Fruit fly (Drosophila melanogaster): ENCODE data around the gene mthl11.

mthl11 gene

DNA sequence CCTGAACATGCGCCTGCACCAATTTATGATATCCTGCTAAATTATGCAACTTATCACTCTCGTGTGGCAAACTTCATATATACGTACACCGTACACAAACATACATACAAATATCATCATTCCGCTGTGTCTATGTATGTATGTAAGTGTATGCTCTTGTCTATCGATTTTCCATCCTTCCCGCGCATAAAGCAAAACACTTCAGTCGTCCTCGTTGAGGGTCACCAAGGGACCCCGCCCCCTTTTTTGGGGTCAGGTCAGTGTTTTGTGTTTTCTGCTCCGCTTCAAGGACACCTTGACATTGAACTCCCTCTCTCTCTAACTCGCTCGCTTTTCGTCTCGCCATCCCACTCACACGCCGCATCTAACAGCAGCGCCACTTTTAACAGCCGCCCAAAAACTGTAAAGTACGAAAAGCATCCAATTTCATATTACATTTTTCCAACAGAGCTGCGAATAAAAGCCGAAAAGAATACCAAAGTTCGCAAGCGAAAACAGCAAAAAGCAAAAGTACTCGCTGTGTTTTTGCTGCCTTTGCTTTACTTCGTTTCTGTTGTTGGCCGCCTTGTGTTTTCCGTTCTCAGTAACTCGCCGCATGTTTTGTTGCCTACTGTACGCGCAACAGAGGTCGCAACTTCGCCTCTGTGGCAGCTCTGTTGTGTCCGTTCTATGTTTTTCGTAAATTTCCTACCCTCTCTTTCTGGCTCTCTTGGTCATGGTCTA lies 44.8 kb upstream of the mthl11 start:
- TF ChIP-seq svp (GFP tag), result peak; percentile 46
- TF ChIP-seq Ets96B (tag; optimal IDR thresholded peaks at IDR 0.05), result no peak

DNA sequence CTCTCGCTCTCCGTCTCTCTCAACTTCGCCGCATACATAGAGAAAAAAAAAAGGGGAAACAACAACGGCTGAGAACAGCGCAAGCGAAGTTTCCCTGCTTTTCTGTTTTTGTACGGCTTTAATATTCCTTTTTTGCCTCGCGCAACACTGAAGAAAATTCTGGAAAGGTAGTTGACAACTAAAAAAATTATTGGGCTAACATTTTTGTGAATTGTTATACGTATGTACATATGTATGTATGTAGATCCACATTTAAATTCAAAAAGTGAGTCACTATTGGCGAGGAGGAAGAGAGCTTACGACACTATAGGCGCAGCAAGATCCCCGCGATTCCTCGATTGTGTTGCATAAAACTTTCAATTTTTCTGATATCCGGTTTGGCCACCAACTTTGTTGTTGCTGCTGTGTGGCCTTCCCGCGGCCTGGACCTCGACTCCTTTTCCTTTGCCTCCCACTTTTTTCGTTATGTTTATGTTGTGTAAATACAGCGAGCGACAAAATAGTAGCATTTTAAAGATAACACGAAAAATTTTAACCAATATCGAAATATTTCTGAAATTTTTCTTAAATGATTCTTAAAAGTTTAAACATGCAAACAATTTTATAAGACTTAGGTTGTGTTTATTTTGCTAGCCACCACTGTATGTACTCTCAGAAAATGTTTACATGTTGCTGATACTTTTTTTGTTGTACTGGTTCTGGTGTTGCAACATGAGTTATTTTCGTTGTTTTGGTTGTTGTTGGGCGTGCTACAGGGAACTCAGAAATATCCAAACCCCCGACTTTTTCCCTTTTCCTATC lies 44.1 kb upstream of the mthl11 start:
- TF ChIP-seq Ets96B (tag; optimal IDR thresholded peaks at IDR 0.05) (peak; percentile 89), CG11762 (GFP tag; optimal IDR thresholded peaks at IDR 0.05; ENCODE audit: insufficient read depth) (peak; percentile 83), CG31627 (GFP tag; optimal IDR thresholded peaks at IDR 0.05) (peak; percentile 92), CG32006 (GFP tag; optimal IDR thresholded peaks at IDR 0.05) (peak; percentile 92), topi (GFP tag; optimal IDR thresholded peaks at IDR 0.05) (peak; percentile 94), CG7368 (GFP tag; optimal IDR thresholded peaks at IDR 0.05) (peak; percentile 93), lz (GFP tag; optimal IDR thresholded peaks at IDR 0.05) (peak; percentile 94), CG6854 (GFP tag; optimal IDR thresholded peaks at IDR 0.05) (peak; percentile 90), Blimp-1 (GFP tag; optimal IDR thresholded peaks at IDR 0.05) (peak; percentile 98), eg (GFP tag; IDR thresholded peaks at IDR 0.05) (no peak), dsx (GFP tag; optimal IDR thresholded peaks at IDR 0.05; ENCODE audit: poor library complexity, severe bottlenecking) (peak; percentile 95), Smox (GFP tag; optimal IDR thresholded peaks at IDR 0.05) (peak; percentile 95), CG4318 (GFP tag; optimal IDR thresholded peaks at IDR 0.05) (peak; percentile 76), CG8632 (GFP tag; optimal IDR thresholded peaks at IDR 0.05) (peak; percentile 90), dac (GFP tag; optimal IDR thresholded peaks at IDR 0.05) (peak; percentile 41), CG3919 (GFP tag; optimal IDR thresholded peaks at IDR 0.05) (peak; percentile 94), Hr4 (GFP tag; optimal IDR thresholded peaks at IDR 0.05) (peak; percentile 93), CG6276 (GFP tag; optimal IDR thresholded peaks at IDR 0.05) (peak; percentile 92), CG6163 (GFP tag; IDR thresholded peaks at IDR 0.05) (no peak), net (GFP tag; optimal IDR thresholded peaks at IDR 0.05) (peak; percentile 92), CG6792 (GFP tag; optimal IDR thresholded peaks at IDR 0.05) (peak; percentile 93), Eip93F (GFP tag; optimal IDR thresholded peaks at IDR 0.05) (no peak), CG9139 (GFP tag; optimal IDR thresholded peaks at IDR 0.05) (peak; percentile 81), fd85E (GFP tag; optimal IDR thresholded peaks at IDR 0.05) (peak; percentile 83), Sox14 (GFP tag; optimal IDR thresholded peaks at IDR 0.05) (peak; percentile 94), svp (GFP tag) (peak; percentile 98), CG11902 (GFP tag; optimal IDR thresholded peaks at IDR 0.05) (peak; percentile 80), acj6 (GFP tag; optimal IDR thresholded peaks at IDR 0.05) (peak; percentile 92), pdm3 (GFP tag; optimal IDR thresholded peaks at IDR 0.05) (peak; percentile 92), CG3032 (tag; optimal IDR thresholded peaks at IDR 0.05) (peak; percentile 89), CG8119 (GFP tag; IDR thresholded peaks at IDR 0.05) (no peak), CG8319 (GFP tag; optimal IDR thresholded peaks at IDR 0.05) (peak; percentile 81), Hr39 (GFP tag; optimal IDR thresholded peaks at IDR 0.05) (peak; percentile 93), Sox15 (GFP tag; optimal IDR thresholded peaks at IDR 0.05) (peak; percentile 73), CG11294 (GFP tag; IDR thresholded peaks at IDR 0.05) (no peak), CG1621 (tag; optimal IDR thresholded peaks at IDR 0.05) (peak; percentile 81), Hr38 (GFP tag; optimal IDR thresholded peaks at IDR 0.05) (peak; percentile 51), cyc (GFP tag; optimal IDR thresholded peaks at IDR 0.05) (peak; percentile 92), Eip75B (GFP tag; optimal IDR thresholded peaks at IDR 0.05) (peak; percentile 96), CG15336 (GFP tag; IDR thresholded peaks at IDR 0.05) (no peak), salr (GFP tag; optimal IDR thresholded peaks at IDR 0.05) (peak; percentile 75 to 95), Gug (GFP tag; IDR thresholded peaks at IDR 0.05) (no peak), fkh (GFP tag; optimal IDR thresholded peaks at IDR 0.05) (peak; percentile 65), CG6808 (GFP tag; optimal IDR thresholded peaks at IDR 0.05) (peak; percentile 92), CG34406 (GFP tag; optimal IDR thresholded peaks at IDR 0.05) (peak; percentile 92), Ets21C (GFP tag; optimal IDR thresholded peaks at IDR 0.05) (peak; percentile 86), esn (GFP tag; optimal IDR thresholded peaks at IDR 0.05) (peak; percentile 98)

Measured in whole organism, prepupa.